Fruit fly (Drosophila melanogaster) whole organism, embryonic: Measurements from ENCODE around the gene CG11449.

Source experiments
- CG10147 ChIP-seq: fragments of 200-800 bp; sonication (Bioruptor generic); optimal IDR thresholded peaks from 2 replicates; lab custom pipeline; 2019; ENCODE audit warnings: missing biosample characterization, mild to moderate bottlenecking, missing genetic modification characterization, moderate library complexity
- CG11695 ChIP-seq: fragments of 200-800 bp; sonication (Bioruptor generic); IDR thresholded peaks from 3 replicates; pipeline ENCODE4 v1.3.6; 2022; ENCODE audit warnings: missing biosample characterization, missing genetic modification characterization
- CG12236 ChIP-seq: fragments of 200-800 bp; sonication (Bioruptor generic); optimal IDR thresholded peaks from 2 replicates; lab custom pipeline; 2016; ENCODE audit warnings: missing biosample characterization, missing genetic modification characterization
- CG12769 ChIP-seq: fragments of 200-800 bp; sonication (Bioruptor generic); optimal IDR thresholded peaks from 2 replicates; lab custom pipeline; 2019; ENCODE audit warnings: missing biosample characterization, mild to moderate bottlenecking, missing genetic modification characterization, moderate library complexity
- CG13624 ChIP-seq: fragments of 200-800 bp; sonication (Bioruptor generic); optimal IDR thresholded peaks from 2 replicates; lab custom pipeline; 2016; ENCODE audit warnings: missing biosample characterization, missing genetic modification characterization
- CG15601 ChIP-seq: fragments of 200-800 bp; sonication (Bioruptor generic); optimal IDR thresholded peaks from 3 replicates; lab custom pipeline; 2019; ENCODE audit warnings: missing biosample characterization, mild to moderate bottlenecking, missing genetic modification characterization, moderate library complexity
- CG1603 ChIP-seq: fragments of 200-800 bp; sonication (Bioruptor generic); optimal IDR thresholded peaks from 2 replicates; lab custom pipeline; 2019; ENCODE audit warnings: missing biosample characterization, mild to moderate bottlenecking, missing genetic modification characterization, moderate library complexity
- CG1792 ChIP-seq: fragments of 200-800 bp; sonication (Bioruptor generic); optimal IDR thresholded peaks from 2 replicates; lab custom pipeline; 2016; ENCODE audit warnings: missing biosample characterization, missing genetic modification characterization
- CG18599 ChIP-seq: fragments of 200-800 bp; sonication (Bioruptor generic); optimal IDR thresholded peaks from 3 replicates; lab custom pipeline; 2017; ENCODE audit warnings: missing biosample characterization, missing genetic modification characterization, mild to moderate bottlenecking, moderate library complexity, missing genetic modification reagents
- CG2199 ChIP-seq: fragments of 200-800 bp; sonication (Bioruptor generic); IDR thresholded peaks from 3 replicates; pipeline ENCODE4 v1.3.6; 2022; ENCODE audit warnings: missing biosample characterization, missing genetic modification characterization
- CG3065 ChIP-seq: fragments of 200-800 bp; sonication (Bioruptor generic); optimal IDR thresholded peaks from 2 replicates; lab custom pipeline; 2016; ENCODE audit warnings: missing biosample characterization, missing genetic modification characterization
- CG34224 ChIP-seq: fragments of 200-800 bp; sonication (Bioruptor generic); IDR thresholded peaks from 3 replicates; pipeline ENCODE4 v1.3.6; 2022; ENCODE audit warnings: missing biosample characterization, missing genetic modification characterization; ENCODE audit not compliant: partially characterized antibody
- CG34376 ChIP-seq: fragments of 200-800 bp; sonication (Bioruptor generic); optimal IDR thresholded peaks from 2 replicates; lab custom pipeline; 2018; ENCODE audit warnings: missing biosample characterization, mild to moderate bottlenecking, missing genetic modification characterization
- CG4360 ChIP-seq: fragments of 200-800 bp; sonication (Bioruptor generic); IDR thresholded peaks from 2 replicates; pipeline ENCODE4 v1.3.6; 2022; ENCODE audit warnings: missing biosample characterization, missing genetic modification characterization
- CG43689 ChIP-seq: fragments of 200-800 bp; sonication (Bioruptor generic); IDR thresholded peaks from 2 replicates; pipeline ENCODE4 v1.3.6; 2022; ENCODE audit warnings: missing biosample characterization, missing genetic modification characterization
- CG4707 ChIP-seq: fragments of 200-800 bp; sonication (Bioruptor generic); optimal IDR thresholded peaks from 2 replicates; lab custom pipeline; 2018; ENCODE audit warnings: missing biosample characterization, mild to moderate bottlenecking, missing genetic modification characterization, moderate library complexity
- CG7839 ChIP-seq: fragments of 200-800 bp; sonication (Bioruptor generic); optimal IDR thresholded peaks from 3 replicates; lab custom pipeline; 2018; ENCODE audit warnings: missing biosample characterization, mild to moderate bottlenecking, missing genetic modification characterization, moderate library complexity
- CG8089 ChIP-seq: fragments of 200-800 bp; sonication (Bioruptor generic); optimal IDR thresholded peaks from 3 replicates; lab custom pipeline; 2016; ENCODE audit warnings: missing biosample characterization, missing genetic modification characterization
- CG8290 ChIP-seq, 3 experiments: fragments of 200-800 bp; sonication (Bioruptor generic); optimal IDR thresholded peaks; 2 replicates each; lab custom pipeline; 2016 to 2019; ENCODE audit warnings: missing biosample characterization in 3 of 3, missing genetic modification characterization in 3 of 3, mild to moderate bottlenecking in 2 of 3, moderate library complexity in 1 of 3
- CG9932 ChIP-seq: fragments of 200-800 bp; sonication (Bioruptor generic); IDR thresholded peaks from 2 replicates; pipeline ENCODE4 v1.3.6; 2022; ENCODE audit warnings: missing biosample characterization, missing genetic modification characterization
- CoRest ChIP-seq: fragments of 200-800 bp; sonication (Bioruptor generic); optimal IDR thresholded peaks from 3 replicates; lab custom pipeline; 2018; ENCODE audit warnings: missing biosample characterization, mild to moderate bottlenecking, missing genetic modification characterization, moderate library complexity
- Doc3 ChIP-seq: fragments of 200-800 bp; sonication (Bioruptor generic); IDR thresholded peaks from 3 replicates; pipeline ENCODE4 v1.3.6; 2022; ENCODE audit warnings: missing biosample characterization, missing genetic modification characterization; ENCODE audit not compliant: partially characterized antibody
- HLH4C ChIP-seq: fragments of 200-800 bp; sonication (Bioruptor generic); IDR thresholded peaks from 3 replicates; pipeline ENCODE4 v1.3.6; 2022; ENCODE audit warnings: missing biosample characterization, missing genetic modification characterization; ENCODE audit not compliant: partially characterized antibody
- HLHmδ ChIP-seq: fragments of 200-800 bp; sonication (Bioruptor generic); optimal IDR thresholded peaks from 2 replicates; lab custom pipeline; 2018; ENCODE audit warnings: missing biosample characterization, mild to moderate bottlenecking, missing genetic modification characterization, moderate library complexity
- Meics ChIP-seq: fragments of 200-800 bp; sonication (Bioruptor generic); optimal IDR thresholded peaks from 2 replicates; lab custom pipeline; 2017; ENCODE audit warnings: missing biosample characterization, mild to moderate bottlenecking, missing genetic modification characterization
- NC2α ChIP-seq: fragments of 200-800 bp; sonication (Bioruptor generic); optimal IDR thresholded peaks from 2 replicates; lab custom pipeline; 2016; ENCODE audit warnings: missing biosample characterization, missing genetic modification characterization
- NFAT ChIP-seq: fragments of 200-800 bp; sonication (Bioruptor generic); IDR thresholded peaks from 2 replicates; pipeline ENCODE4 v1.3.6; 2022; ENCODE audit warnings: missing biosample characterization, missing genetic modification characterization
- Scr ChIP-seq: fragments of 200-800 bp; sonication (Bioruptor generic); IDR thresholded peaks from 2 replicates; pipeline ENCODE4 v1.3.6; 2022; ENCODE audit warnings: missing biosample characterization, missing genetic modification characterization; ENCODE audit not compliant: partially characterized antibody
- abd-A ChIP-seq: fragments of 200-800 bp; sonication (Bioruptor generic); optimal IDR thresholded peaks from 3 replicates; lab custom pipeline; 2019; ENCODE audit warnings: missing biosample characterization, mild to moderate bottlenecking, missing genetic modification characterization, moderate library complexity
- bigmax ChIP-seq: fragments of 200-800 bp; sonication (Bioruptor generic); optimal IDR thresholded peaks from 2 replicates; lab custom pipeline; 2018; ENCODE audit warnings: missing biosample characterization, mild to moderate bottlenecking, missing genetic modification characterization
- bsh ChIP-seq, 2 experiments: fragments of 200-800 bp; sonication (Bioruptor generic); optimal IDR thresholded peaks; 2 replicates each; lab custom pipeline; 2017 to 2018; ENCODE audit warnings: mild to moderate bottlenecking in 2 of 2, missing biosample characterization in 2 of 2, missing genetic modification characterization in 2 of 2, moderate library complexity in 1 of 2
- da ChIP-seq: fragments of 200-800 bp; sonication (Bioruptor generic); optimal IDR thresholded peaks from 2 replicates; lab custom pipeline; 2016; ENCODE audit warnings: missing biosample characterization, missing genetic modification characterization
- dati ChIP-seq: fragments of 200-800 bp; sonication (Bioruptor generic); IDR thresholded peaks from 2 replicates; pipeline ENCODE4 v1.3.6; 2022; ENCODE audit warnings: missing biosample characterization, missing genetic modification characterization
- kah ChIP-seq: fragments of 200-800 bp; sonication (Bioruptor generic); optimal IDR thresholded peaks from 2 replicates; lab custom pipeline; 2018; ENCODE audit warnings: missing biosample characterization, mild to moderate bottlenecking, missing genetic modification characterization
- lab ChIP-seq: fragments of 200-800 bp; sonication (Bioruptor generic); optimal IDR thresholded peaks from 3 replicates; lab custom pipeline; 2017; ENCODE audit warnings: missing biosample characterization, missing genetic modification characterization, mild to moderate bottlenecking, moderate library complexity, missing genetic modification reagents
- lbe ChIP-seq: fragments of 200-800 bp; sonication (Bioruptor generic); optimal IDR thresholded peaks from 2 replicates; lab custom pipeline; 2016; ENCODE audit warnings: missing biosample characterization, mild to moderate bottlenecking, missing genetic modification characterization
- lola ChIP-seq, 3 experiments: fragments of >200 bp in 2 of 3; fragments of 200-800 bp in 1 of 3; sonication (Bioruptor generic) in 1 of 3; optimal IDR thresholded peaks; 2 replicates each; lab custom pipeline; 2017 to 2019; ENCODE audit warnings: missing biosample characterization in 3 of 3, missing genetic modification characterization in 3 of 3, mild to moderate bottlenecking in 1 of 3, moderate library complexity in 1 of 3
- luna ChIP-seq: fragments of 200-800 bp; sonication (Bioruptor generic); optimal IDR thresholded peaks from 2 replicates; lab custom pipeline; 2016; ENCODE audit warnings: missing biosample characterization, missing genetic modification characterization
- mam ChIP-seq: fragments of 200-800 bp; sonication (Bioruptor generic); optimal IDR thresholded peaks from 3 replicates; lab custom pipeline; 2016; ENCODE audit warnings: missing biosample characterization, missing genetic modification characterization
- pan ChIP-seq, 4 experiments: fragments of >200 bp in 3 of 4; fragments of 200-800 bp in 1 of 4; sonication (Bioruptor generic) in 1 of 4; optimal IDR thresholded peaks in 3 of 4; IDR thresholded peaks in 1 of 4; 2 replicates each; pipeline versions ENCODE4 v1.3.6 to Lab custom; 2017 to 2022; ENCODE audit warnings: missing biosample characterization in 2 of 4, missing genetic modification characterization in 2 of 4, mixed read lengths in 1 of 4
- pita ChIP-seq: fragments of 200-800 bp; sonication (Bioruptor generic); optimal IDR thresholded peaks from 2 replicates; lab custom pipeline; 2017; ENCODE audit warnings: missing biosample characterization, mild to moderate bottlenecking, missing genetic modification characterization
- scrt ChIP-seq: fragments of 200-800 bp; sonication (Bioruptor generic); optimal IDR thresholded peaks from 2 replicates; lab custom pipeline; 2018; ENCODE audit warnings: missing biosample characterization, mild to moderate bottlenecking, missing genetic modification characterization, moderate library complexity
- sens ChIP-seq: fragments of 200-800 bp; sonication (Bioruptor generic); peaks from one replicate; lab custom pipeline; 2016; ENCODE audit warnings: missing biosample characterization, missing genetic modification characterization
- sob ChIP-seq: fragments of 200-800 bp; sonication (Bioruptor generic); IDR thresholded peaks from 2 replicates; pipeline ENCODE4 v1.3.6; 2022; ENCODE audit warnings: missing biosample characterization, missing genetic modification characterization
- zen2 ChIP-seq: fragments of 200-800 bp; sonication (Bioruptor generic); IDR thresholded peaks from 3 replicates; pipeline ENCODE4 v1.3.6; 2022; ENCODE audit warnings: missing biosample characterization, missing genetic modification characterization; ENCODE audit not compliant: partially characterized antibody

Gene CG11449

dm6 chr3L:22407590-22408485 lies 46.3 kb upstream of the CG11449 start, which contains the start of gene Ten-m (continued):
- TF ChIP-seq CG34376 (GFP tag; lab: Kevin White, UChicago) (peak; percentile 35), mam (GFP tag; lab: Kevin White, UChicago) (peak; percentile 23), lab (GFP tag; lab: Kevin White, UChicago) (peak; percentile 29), CG18599 (peak; percentile 28), CG13624 (peak; percentile 42), CG3065 (GFP tag; lab: Kevin White, UChicago) (no peak), luna (GFP tag; lab: Kevin White, UChicago) (no peak), CG4360 (GFP tag; lab: Robert Waterston, UW) (peak; percentile 52; the same call in 1 of the 2 replicates), zen2 (GFP tag; lab: Robert Waterston, UW) (peak; percentile 71; the same call in 2 of the 3 replicates), CG8089 (GFP tag; lab: Kevin White, UChicago) (peak; percentile 40), scrt (GFP tag; lab: Kevin White, UChicago) (peak; percentile 38), CG12769 (tag; lab: Kevin White, UChicago) (peak; percentile 82), CG7839 (tag; lab: Kevin White, UChicago) (peak; percentile 41), CG8290 (GFP tag; optimal IDR thresholded peaks at IDR 0.05; lab: Kevin White, UChicago) (peak; percentile 27), CG8290 (tag; optimal IDR thresholded peaks at IDR 0.05; lab: Kevin White, UChicago) (peak in 1 of 2 experiments; percentile 70), Meics (GFP tag; lab: Kevin White, UChicago) (peak; percentile 50), HLHmδ (GFP tag; lab: Kevin White, UChicago) (peak; percentile 75), kah (GFP tag; lab: Kevin White, UChicago) (peak; percentile 56), abd-A (tag; lab: Kevin White, UChicago) (peak; percentile 91), CG34224 (GFP tag; lab: Robert Waterston, UW) (peak; percentile 41), NC2α (no peak), sens (GFP tag; lab: Kevin White, UChicago) (peak; percentile 89), CG1792 (no peak), pan (optimal IDR thresholded peaks at IDR 0.05; lab: Kevin White, UChicago) (no peak), pan (GFP tag; optimal IDR thresholded peaks at IDR 0.05 in 1 of 2, IDR thresholded peaks at IDR 0.05 in 1 of 2) (peak in 1 of 2 experiments; percentile 36), Scr (GFP tag; lab: Robert Waterston, UW) (peak; percentile 13; the same call in 1 of the 2 replicates), CG43689 (GFP tag; lab: Robert Waterston, UW) (no peak), HLH4C (GFP tag; lab: Robert Waterston, UW) (0 out of 3 replicates have a peak, but pooled peaks have one; percentile 44), CG1603 (peak; percentile 9), Doc3 (peak; percentile 34; the same call in 1 of the 3 replicates), lola (GFP tag; optimal IDR thresholded peaks at IDR 0.05; lab: Kevin White, UChicago) (peak in 1 of 3 experiments; percentile 58), sob (0 out of 2 replicates have a peak, but pooled peaks have one; percentile 11), dati (GFP tag; lab: Robert Waterston, UW) (no peak), bsh (GFP tag; optimal IDR thresholded peaks at IDR 0.05; lab: Kevin White, UChicago) (peak; percentile 9 to 13), CG11695 (GFP tag; lab: Robert Waterston, UW) (peak; percentile 24; the same call in 1 of the 3 replicates), CG12236 (GFP tag; lab: Kevin White, UChicago) (peak; percentile 22), CG4707 (peak; percentile 5), pita (GFP tag; lab: Kevin White, UChicago) (no peak), CG9932 (GFP tag; lab: Robert Waterston, UW) (0 out of 2 replicates have a peak, but pooled peaks have one; percentile 43), CoRest (peak; percentile 61), bigmax (GFP tag; lab: Kevin White, UChicago) (peak; percentile 31), NFAT (GFP tag; lab: Robert Waterston, UW) (0 out of 2 replicates have a peak, but pooled peaks have one; percentile 17), CG10147 (peak; percentile 47), CG2199 (GFP tag; lab: Robert Waterston, UW) (peak; percentile 84), CG15601 (tag; lab: Kevin White, UChicago) (peak; percentile 26), da (GFP tag; lab: Kevin White, UChicago) (no peak), lbe (GFP tag; lab: Kevin White, UChicago) (peak; percentile 56)
